Worm (Caenorhabditis elegans) whole organism, L2 larva: ENCODE results near the gene epg-7.

Source experiments
- C34F6.9 ChIP-seq: fragments of 150-350 bp; optimal IDR thresholded peaks from 2 replicates; lab custom pipeline; 2014; ENCODE audit warnings: missing biosample characterization, missing genetic modification characterization
- F13H6.1 ChIP-seq: sonication (generic microtip); optimal IDR thresholded peaks from 2 replicates; lab custom pipeline; 2016; ENCODE audit warnings: missing genetic modification characterization, missing compliant biosample characterization
- R02D3.7 ChIP-seq: fragments of 150-350 bp; optimal IDR thresholded peaks from 2 replicates; lab custom pipeline; 2014; ENCODE audit warnings: missing biosample characterization, missing genetic modification characterization
- Y55F3AM.14 ChIP-seq: fragments of 200-800 bp; sonication (Bioruptor generic); optimal IDR thresholded peaks from 2 replicates; lab custom pipeline; 2018; ENCODE audit warnings: mild to moderate bottlenecking, missing genetic modification characterization, missing compliant biosample characterization
- ZK546.5 ChIP-seq: sonication (generic microtip); optimal IDR thresholded peaks from 2 replicates; lab custom pipeline; 2017; ENCODE audit warnings: missing biosample characterization, missing genetic modification characterization
- alr-1 ChIP-seq: fragments of 150-350 bp; optimal IDR thresholded peaks from 2 replicates; lab custom pipeline; 2014; ENCODE audit warnings: missing biosample characterization, missing genetic modification characterization
- aly-2 ChIP-seq: fragments of 150-350 bp; optimal IDR thresholded peaks from 2 replicates; lab custom pipeline; 2014; ENCODE audit warnings: missing biosample characterization, missing genetic modification characterization
- ama-1 ChIP-seq: fragments of 150-350 bp; optimal IDR thresholded peaks from 2 replicates; lab custom pipeline; 2018; ENCODE audit warnings: inconsistent platforms
- blmp-1 ChIP-seq: sonication (generic microtip); optimal IDR thresholded peaks from 2 replicates; lab custom pipeline; 2017; ENCODE audit warnings: missing genetic modification characterization, mild to moderate bottlenecking, missing compliant biosample characterization, antibody characterized with exemption, moderate library complexity; ENCODE audit not compliant: insufficient read depth
- ceh-16 ChIP-seq: fragments of 150-350 bp; optimal IDR thresholded peaks from 2 replicates; lab custom pipeline; 2014; ENCODE audit warnings: missing biosample characterization, missing genetic modification characterization
- ceh-82 ChIP-seq: fragments of 150-350 bp; optimal IDR thresholded peaks from 2 replicates; lab custom pipeline; 2014; ENCODE audit warnings: missing biosample characterization, missing genetic modification characterization
- crh-2 ChIP-seq: sonication (generic microtip); optimal IDR thresholded peaks from 2 replicates; lab custom pipeline; 2017; ENCODE audit warnings: missing biosample characterization, missing genetic modification characterization
- dmd-4 ChIP-seq: sonication (generic microtip); optimal IDR thresholded peaks from 2 replicates; lab custom pipeline; 2017; ENCODE audit warnings: missing biosample characterization, missing genetic modification characterization
- egl-27 ChIP-seq: sonication (generic microtip); optimal IDR thresholded peaks from 3 replicates; lab custom pipeline; 2017; ENCODE audit warnings: missing biosample characterization, missing genetic modification reagents, missing genetic modification characterization
- elt-1 ChIP-seq: fragments of 150-350 bp; optimal IDR thresholded peaks from 2 replicates; lab custom pipeline; 2014; ENCODE audit warnings: missing biosample characterization, missing genetic modification characterization
- elt-3 ChIP-seq: sonication (generic microtip); optimal IDR thresholded peaks from 2 replicates; lab custom pipeline; 2017; ENCODE audit warnings: missing biosample characterization, missing genetic modification characterization
- fos-1 ChIP-seq: fragments of 150-350 bp; optimal IDR thresholded peaks from 2 replicates; lab custom pipeline; 2014; ENCODE audit warnings: missing biosample characterization, missing genetic modification characterization
- gmeb-1 ChIP-seq: fragments of 150-350 bp; optimal IDR thresholded peaks from 2 replicates; lab custom pipeline; 2014; ENCODE audit warnings: missing biosample characterization, missing genetic modification characterization
- lin-11 ChIP-seq: fragments of 150-350 bp; sonication (generic microtip); optimal IDR thresholded peaks from 2 replicates; lab custom pipeline; 2014; ENCODE audit warnings: missing biosample characterization, missing genetic modification characterization, inconsistent platforms, mixed read lengths
- lin-13 ChIP-seq: fragments of 150-350 bp; optimal IDR thresholded peaks from 2 replicates; lab custom pipeline; 2014; ENCODE audit warnings: missing biosample characterization, missing genetic modification reagents, missing genetic modification characterization
- lin-39 ChIP-seq: fragments of 150-350 bp; optimal IDR thresholded peaks from 2 replicates; lab custom pipeline; 2014; ENCODE audit warnings: missing biosample characterization, missing genetic modification reagents, missing genetic modification characterization
- lsy-2 ChIP-seq, 2 experiments: fragments of 150-350 bp in 1 of 2; sonication (generic microtip) in 1 of 2; optimal IDR thresholded peaks; 2 replicates each; lab custom pipeline; 2014 to 2017; ENCODE audit warnings: missing biosample characterization in 2 of 2, missing genetic modification characterization in 2 of 2
- mab-5 ChIP-seq: fragments of 150-350 bp; optimal IDR thresholded peaks from 2 replicates; lab custom pipeline; 2014; ENCODE audit warnings: missing biosample characterization, missing genetic modification characterization
- mbf-1 ChIP-seq: sonication (generic microtip); optimal IDR thresholded peaks from 2 replicates; lab custom pipeline; 2017; ENCODE audit warnings: missing biosample characterization, missing genetic modification characterization
- mdl-1 ChIP-seq, 2 experiments: fragments of 150-350 bp in 1 of 2; sonication (generic microtip) in 1 of 2; optimal IDR thresholded peaks; 2 replicates each; lab custom pipeline; 2017; ENCODE audit warnings: missing biosample characterization in 2 of 2, missing genetic modification characterization in 2 of 2
- nhr-10 ChIP-seq: sonication (generic microtip); optimal IDR thresholded peaks from 2 replicates; lab custom pipeline; 2017; ENCODE audit warnings: missing biosample characterization, missing genetic modification characterization
- nhr-11 ChIP-seq: fragments of 150-350 bp; optimal IDR thresholded peaks from 2 replicates; lab custom pipeline; 2014; ENCODE audit warnings: missing biosample characterization, missing genetic modification characterization
- nhr-12 ChIP-seq: fragments of 150-350 bp; optimal IDR thresholded peaks from 2 replicates; lab custom pipeline; 2014; ENCODE audit warnings: missing biosample characterization, missing genetic modification characterization
- nhr-129 ChIP-seq: fragments of 150-350 bp; optimal IDR thresholded peaks from 2 replicates; lab custom pipeline; 2014; ENCODE audit warnings: missing biosample characterization, missing genetic modification characterization
- nhr-21 ChIP-seq: fragments of 150-350 bp; optimal IDR thresholded peaks from 2 replicates; lab custom pipeline; 2014; ENCODE audit warnings: missing biosample characterization, missing genetic modification characterization
- nhr-23 ChIP-seq: fragments of 150-350 bp; optimal IDR thresholded peaks from 2 replicates; lab custom pipeline; 2014; ENCODE audit warnings: missing biosample characterization, missing genetic modification reagents, missing genetic modification characterization
- nhr-237 ChIP-seq: fragments of 150-350 bp; optimal IDR thresholded peaks from 2 replicates; lab custom pipeline; 2014; ENCODE audit warnings: missing biosample characterization, missing genetic modification characterization
- nhr-25 ChIP-seq: fragments of 150-350 bp; sonication (generic microtip); optimal IDR thresholded peaks from 3 replicates; lab custom pipeline; 2014; ENCODE audit warnings: missing biosample characterization, missing genetic modification characterization
- nhr-6 ChIP-seq: fragments of 150-350 bp; optimal IDR thresholded peaks from 2 replicates; lab custom pipeline; 2014; ENCODE audit warnings: missing biosample characterization, missing genetic modification characterization
- nhr-77 ChIP-seq: fragments of 150-350 bp; optimal IDR thresholded peaks from 2 replicates; lab custom pipeline; 2014; ENCODE audit warnings: missing biosample characterization, missing genetic modification characterization
- peb-1 ChIP-seq: fragments of 150-350 bp; optimal IDR thresholded peaks from 2 replicates; lab custom pipeline; 2014; ENCODE audit warnings: missing biosample characterization, missing genetic modification characterization
- sem-4 ChIP-seq: fragments of 150-350 bp; optimal IDR thresholded peaks from 2 replicates; lab custom pipeline; 2014; ENCODE audit warnings: missing biosample characterization, missing genetic modification reagents, missing genetic modification characterization
- skn-1 ChIP-seq: sonication (generic microtip); optimal IDR thresholded peaks from 2 replicates; lab custom pipeline; 2017; ENCODE audit warnings: missing biosample characterization, missing genetic modification characterization
- sma-3 ChIP-seq: sonication (generic microtip); optimal IDR thresholded peaks from 2 replicates; lab custom pipeline; 2016; ENCODE audit warnings: missing genetic modification reagents, missing genetic modification characterization, missing compliant biosample characterization
- sma-9 ChIP-seq, 2 experiments: fragments of 150-350 bp in 1 of 2; sonication (generic microtip) in 1 of 2; optimal IDR thresholded peaks; 2 replicates each; lab custom pipeline; 2014 to 2016; ENCODE audit warnings: missing genetic modification characterization in 2 of 2, mild to moderate bottlenecking in 1 of 2, missing biosample characterization in 1 of 2, missing compliant biosample characterization in 1 of 2, missing genetic modification reagents in 1 of 2, moderate library complexity in 1 of 2
- snpc-4 ChIP-seq: fragments of 150-350 bp; optimal IDR thresholded peaks from 2 replicates; lab custom pipeline; 2014; ENCODE audit warnings: missing biosample characterization, missing genetic modification characterization
- unc-39 ChIP-seq: fragments of 150-350 bp; optimal IDR thresholded peaks from 2 replicates; lab custom pipeline; 2014; ENCODE audit warnings: missing biosample characterization, missing genetic modification characterization
- unc-55 ChIP-seq: fragments of 150-350 bp; sonication (generic microtip); optimal IDR thresholded peaks from 3 replicates; lab custom pipeline; 2014; ENCODE audit warnings: missing biosample characterization, missing genetic modification reagents, missing genetic modification characterization
- unc-62 ChIP-seq: fragments of 150-350 bp; optimal IDR thresholded peaks from 2 replicates; lab custom pipeline; 2014; ENCODE audit warnings: missing biosample characterization, missing genetic modification reagents, missing genetic modification characterization
- zag-1 ChIP-seq: fragments of 150-350 bp; optimal IDR thresholded peaks from 2 replicates; lab custom pipeline; 2014; ENCODE audit warnings: missing biosample characterization, missing genetic modification characterization
- ztf-1 ChIP-seq: fragments of 200-800 bp; sonication (Bioruptor generic); conservative IDR thresholded peaks from 2 replicates; pipeline ENCODE4 v1.3.6; 2022; ENCODE audit warnings: missing genetic modification characterization, missing compliant biosample characterization
- ztf-11 ChIP-seq: sonication (generic microtip); optimal IDR thresholded peaks from 2 replicates; lab custom pipeline; 2017; ENCODE audit warnings: missing biosample characterization, missing genetic modification characterization
- ztf-4 ChIP-seq: fragments of 150-350 bp; optimal IDR thresholded peaks from 2 replicates; lab custom pipeline; 2014; ENCODE audit warnings: missing biosample characterization, missing genetic modification characterization

The epg-7 gene

ce11 chrX:7334302-7334724 is at the start of gene epg-7:
epg-7 (plus strand) TSS chrX:7334714.
- TF ChIP-seq sma-3 (GFP tag; lab: Kevin White, UChicago), result peak; percentile 94
- peak; percentile 76 for TF ChIP-seq ceh-16 (tag; lab: Kevin White, UChicago)
- peak; percentile 67 for TF ChIP-seq nhr-77 (tag; lab: Kevin White, UChicago)
- no peak for TF ChIP-seq elt-1
- TF ChIP-seq ztf-4, result peak; percentile 88
- TF ChIP-seq ZK546.5 (tag; lab: Kevin White, UChicago), result no peak
- no peak for TF ChIP-seq nhr-11 (tag; lab: Kevin White, UChicago)
- no peak for TF ChIP-seq aly-2 (tag; lab: Kevin White, UChicago)
- TF ChIP-seq ceh-82 (tag; lab: Kevin White, UChicago), result peak; percentile 71
- TF ChIP-seq unc-62 (GFP tag; lab: Kevin White, UChicago), result peak; percentile 70
- TF ChIP-seq nhr-129 (tag; lab: Kevin White, UChicago), result peak; percentile 98
- TF ChIP-seq C34F6.9 (tag; lab: Kevin White, UChicago), result peak; percentile 99
- TF ChIP-seq nhr-21, result peak; percentile 92
- no peak for TF ChIP-seq unc-39 (tag; lab: Kevin White, UChicago)
- no peak for TF ChIP-seq nhr-23 (tag; lab: Kevin White, UChicago)
- TF ChIP-seq skn-1, result peak; percentile 77
- no peak for TF ChIP-seq mbf-1 (tag; lab: Kevin White, UChicago)
- peak; percentile 79 for TF ChIP-seq snpc-4 (tag; lab: Kevin White, UChicago)
- peak; percentile 79 to 93 for TF ChIP-seq lsy-2 (tag; optimal IDR thresholded peaks at IDR 0.05; lab: Kevin White, UChicago)
- TF ChIP-seq nhr-25 (tag; lab: Kevin White, UChicago), result peak; percentile 96
- peak; percentile 84 for TF ChIP-seq Y55F3AM.14 (GFP tag; lab: Kevin White, UChicago)
- peak; percentile 98 for TF ChIP-seq F13H6.1 (tag; lab: Kevin White, UChicago)
- no peak for TF ChIP-seq nhr-12
- TF ChIP-seq nhr-6, result peak; percentile 87
- TF ChIP-seq nhr-10 (tag; lab: Kevin White, UChicago), result peak; percentile 71
- TF ChIP-seq zag-1 (tag; lab: Kevin White, UChicago), result peak; percentile 73
- TF ChIP-seq alr-1 (tag; lab: Kevin White, UChicago), result no peak
- TF ChIP-seq unc-55 (GFP tag; lab: Kevin White, UChicago), result peak; percentile 97
- no peak for TF ChIP-seq ztf-1 (GFP tag; lab: Robert Waterston, UW)
- TF ChIP-seq nhr-237 (tag; lab: Kevin White, UChicago), result no peak
- TF ChIP-seq fos-1 (tag; lab: Kevin White, UChicago), result peak; percentile 96
- peak; percentile 77 for TF ChIP-seq ama-1 (lab: Kevin White, UChicago)
- TF ChIP-seq gmeb-1, result peak; percentile 83
- no peak for TF ChIP-seq elt-3 (tag; lab: Kevin White, UChicago)
- TF ChIP-seq dmd-4 (tag; lab: Kevin White, UChicago), result peak; percentile 43
- peak; percentile 58 for TF ChIP-seq blmp-1 (tag; lab: Kevin White, UChicago)
- TF ChIP-seq mab-5, result peak; percentile 93
- TF ChIP-seq sma-9 (GFP tag; optimal IDR thresholded peaks at IDR 0.05; lab: Kevin White, UChicago), result peak; percentile 96
- TF ChIP-seq sma-9 (tag; optimal IDR thresholded peaks at IDR 0.05; lab: Kevin White, UChicago), result no peak
- TF ChIP-seq lin-11, result peak; percentile 96
- peak; percentile 74 to 95 for TF ChIP-seq mdl-1 (tag; optimal IDR thresholded peaks at IDR 0.05; lab: Kevin White, UChicago)
- no peak for TF ChIP-seq ztf-11 (tag; lab: Kevin White, UChicago)
- TF ChIP-seq lin-39, result peak; percentile 48
- TF ChIP-seq sem-4 (tag; lab: Kevin White, UChicago), result peak; percentile 94
- TF ChIP-seq egl-27, result peak; percentile 93
- peak; percentile 93 for TF ChIP-seq lin-13
- TF ChIP-seq crh-2 (tag; lab: Kevin White, UChicago), result peak; percentile 97
- no peak for TF ChIP-seq R02D3.7
- no peak for TF ChIP-seq peb-1 (tag; lab: Kevin White, UChicago)
